Worm (Caenorhabditis elegans) whole organism, mixed stage, embryonic: ENCODE data around the gene gck-2.

ENCODE experiments used
- ces-1 ChIP-seq: fragments of 150-350 bp; optimal IDR thresholded peaks from 2 replicates; lab custom pipeline; 2014; ENCODE audit warnings: missing biosample characterization, missing genetic modification reagents, missing genetic modification characterization
- elt-3 ChIP-seq: fragments of 150-350 bp; optimal IDR thresholded peaks from 2 replicates; lab custom pipeline; 2014; ENCODE audit warnings: missing biosample characterization, missing genetic modification characterization
- lin-13 ChIP-seq: fragments of 150-350 bp; optimal IDR thresholded peaks from 2 replicates; lab custom pipeline; 2014; ENCODE audit warnings: missing biosample characterization, missing genetic modification characterization
- mep-1 ChIP-seq: fragments of 150-350 bp; optimal IDR thresholded peaks from 2 replicates; lab custom pipeline; 2017; ENCODE audit warnings: missing biosample characterization, missing genetic modification reagents, missing genetic modification characterization, inconsistent platforms
- nhr-76 ChIP-seq: sonication (generic microtip); optimal IDR thresholded peaks from 2 replicates; lab custom pipeline; 2017; ENCODE audit warnings: missing biosample characterization, missing genetic modification characterization

ce11 chrV:6769440-6769839 lies 23.0 kb downstream of the gck-2 start:
- no peak for TF ChIP-seq elt-3 (tag; lab: Kevin White, UChicago)
- TF ChIP-seq nhr-76 (tag; lab: Kevin White, UChicago): no peak
- TF ChIP-seq ces-1 (GFP tag; lab: Kevin White, UChicago): no peak
- TF ChIP-seq mep-1: no peak
- no peak for TF ChIP-seq lin-13
